Worm (Caenorhabditis elegans) whole organism, L2 larva: ENCODE results near the gene F46G11.2.

Experiments
- egl-27 ChIP-seq: sonication (generic microtip); optimal IDR thresholded peaks from 3 replicates; lab custom pipeline; 2017; ENCODE audit warnings: missing biosample characterization, missing genetic modification reagents, missing genetic modification characterization
- lsy-2 ChIP-seq, 2 experiments: fragments of 150-350 bp in 1 of 2; sonication (generic microtip) in 1 of 2; optimal IDR thresholded peaks; 2 replicates each; lab custom pipeline; 2014 to 2017; ENCODE audit warnings: missing biosample characterization in 2 of 2, missing genetic modification characterization in 2 of 2
- peb-1 ChIP-seq: fragments of 150-350 bp; optimal IDR thresholded peaks from 2 replicates; lab custom pipeline; 2014; ENCODE audit warnings: missing biosample characterization, missing genetic modification characterization
- ztf-11 ChIP-seq: sonication (generic microtip); optimal IDR thresholded peaks from 2 replicates; lab custom pipeline; 2017; ENCODE audit warnings: missing biosample characterization, missing genetic modification characterization

DNA sequence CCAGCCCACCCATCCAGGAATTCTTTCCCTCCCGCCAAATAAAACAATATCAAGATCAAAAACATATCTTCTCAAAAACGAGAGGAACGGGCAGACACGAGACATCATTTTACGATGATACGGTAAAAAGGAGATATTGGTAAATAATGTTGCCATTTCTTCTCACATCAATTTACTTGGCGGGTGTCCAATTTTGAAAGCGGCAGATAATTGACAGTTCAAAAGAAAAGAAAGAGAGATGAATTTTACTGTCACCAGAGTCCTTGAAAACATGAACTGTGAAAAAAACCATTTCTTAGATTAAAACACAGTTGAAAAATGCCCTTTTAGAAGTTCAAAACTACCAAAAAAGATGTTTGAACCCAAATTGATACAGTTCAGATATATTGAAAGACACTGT lies 22.7 kb downstream of the F46G11.2 start:
- TF ChIP-seq ztf-11 (no peak), lsy-2 (tag; optimal IDR thresholded peaks at IDR 0.05; lab: Kevin White, UChicago) (peak in 1 of 2 experiments; percentile 14), egl-27 (tag; lab: Kevin White, UChicago) (peak; percentile 46), peb-1 (tag; lab: Kevin White, UChicago) (no peak)
